Worm (Caenorhabditis elegans) whole organism, young adult: ENCODE results near the gene F13B12.1.

Experiments used
- B0035.1 ChIP-seq: sonication (generic microtip); optimal IDR thresholded peaks from 2 replicates; lab custom pipeline; 2016; ENCODE audit warnings: missing genetic modification characterization, mild to moderate bottlenecking, missing compliant biosample characterization, missing genotype, missing genetic modification reagents
- B0336.3 ChIP-seq: fragments of 200-800 bp; sonication (Bioruptor generic); IDR thresholded peaks from 2 replicates; pipeline ENCODE4 v1.3.6; 2022; ENCODE audit warnings: missing genetic modification characterization, missing compliant biosample characterization
- F10E7.11 ChIP-seq: sonication (generic microtip); optimal IDR thresholded peaks from 2 replicates; lab custom pipeline; 2017; ENCODE audit warnings: mild to moderate bottlenecking, missing genetic modification characterization, moderate library complexity, missing compliant biosample characterization
- F37B4.10 ChIP-seq: fragments of 200-800 bp; sonication (Bioruptor generic); IDR thresholded peaks from 2 replicates; pipeline ENCODE4 v1.3.6; 2022; ENCODE audit warnings: missing genetic modification characterization, missing compliant biosample characterization
- F55B11.4 ChIP-seq: sonication (generic microtip); optimal IDR thresholded peaks from 2 replicates; lab custom pipeline; 2016; ENCODE audit warnings: missing compliant biosample characterization, missing genetic modification characterization, borderline replicate concordance; ENCODE audit not compliant: insufficient read depth
- F57A8.1 ChIP-seq: fragments of 200-800 bp; sonication (Bioruptor generic); optimal IDR thresholded peaks from 2 replicates; lab custom pipeline; 2018; ENCODE audit warnings: mild to moderate bottlenecking, missing genetic modification characterization, moderate library complexity, missing compliant biosample characterization
- F57C9.4 ChIP-seq: sonication (generic microtip); optimal IDR thresholded peaks from 2 replicates; lab custom pipeline; 2017; ENCODE audit warnings: mild to moderate bottlenecking, missing genetic modification characterization, missing compliant biosample characterization
- Y53G8AR.9 ChIP-seq: fragments of 200-800 bp; sonication (Bioruptor generic); conservative IDR thresholded peaks from 2 replicates; pipeline ENCODE4 v1.3.6; 2022; ENCODE audit warnings: missing genetic modification reagents, missing genetic modification characterization, missing compliant biosample characterization
- Y56A3A.18 ChIP-seq: fragments of 200-800 bp; sonication (Bioruptor generic); IDR thresholded peaks from 2 replicates; pipeline ENCODE4 v1.3.6; 2022; ENCODE audit warnings: missing genetic modification reagents, missing genetic modification characterization, missing compliant biosample characterization
- ama-1 ChIP-seq, 3 experiments: fragments of 150-350 bp in 1 of 3; sonication (generic microtip) in 2 of 3; optimal IDR thresholded peaks; 2 replicates each; lab custom pipeline; 2014 to 2018; ENCODE audit warnings: missing biosample characterization in 2 of 3, missing genetic modification characterization in 2 of 3, missing genetic modification reagents in 2 of 3
- atf-7 ChIP-seq: sonication (generic microtip); optimal IDR thresholded peaks from 2 replicates; lab custom pipeline; 2017; ENCODE audit warnings: mild to moderate bottlenecking, missing genetic modification characterization, missing compliant biosample characterization
- attf-6 ChIP-seq: fragments of 200-800 bp; sonication (Bioruptor generic); IDR thresholded peaks from 2 replicates; pipeline ENCODE4 v1.3.6; 2022; ENCODE audit warnings: missing genetic modification reagents, missing genetic modification characterization, missing compliant biosample characterization
- bed-1 ChIP-seq: fragments of 200-800 bp; sonication (Bioruptor generic); IDR thresholded peaks from 2 replicates; pipeline ENCODE4 v1.3.6; 2022; ENCODE audit warnings: missing genetic modification reagents, missing genetic modification characterization, missing compliant biosample characterization
- ccch-3 ChIP-seq: fragments of 200-800 bp; sonication (Bioruptor generic); optimal IDR thresholded peaks from 2 replicates; lab custom pipeline; 2018; ENCODE audit warnings: mild to moderate bottlenecking, missing genetic modification characterization, missing compliant biosample characterization
- cebp-1 ChIP-seq, 2 experiments: fragments of 200-800 bp in 1 of 2; sonication (Bioruptor generic) in 1 of 2; sonication (generic microtip) in 1 of 2; IDR thresholded peaks in 1 of 2; optimal IDR thresholded peaks in 1 of 2; 2 replicates each; pipeline versions ENCODE4 v1.3.6 to Lab custom; 2017 to 2022; ENCODE audit warnings: missing compliant biosample characterization in 2 of 2, missing genetic modification characterization in 2 of 2, mild to moderate bottlenecking in 1 of 2, missing genetic modification reagents in 1 of 2, moderate library complexity in 1 of 2
- cebp-2 ChIP-seq: fragments of 200-800 bp; sonication (Bioruptor generic); IDR thresholded peaks from 2 replicates; pipeline ENCODE4 v1.3.6; 2022; ENCODE audit warnings: missing genetic modification characterization, missing compliant biosample characterization
- dox-1 ChIP-seq: fragments of 200-800 bp; sonication (Bioruptor generic); IDR thresholded peaks from 2 replicates; pipeline ENCODE4 v1.3.6; 2022; ENCODE audit warnings: missing genetic modification reagents, missing genetic modification characterization, missing compliant biosample characterization
- dpff-1 ChIP-seq: sonication (generic microtip); optimal IDR thresholded peaks from 2 replicates; lab custom pipeline; 2017; ENCODE audit warnings: mild to moderate bottlenecking, missing genetic modification characterization, missing compliant biosample characterization
- dpl-1 ChIP-seq: fragments of 150-350 bp; optimal IDR thresholded peaks from 2 replicates; lab custom pipeline; 2014; ENCODE audit warnings: missing biosample characterization, missing genetic modification reagents, missing genetic modification characterization
- egl-18 ChIP-seq: fragments of 200-800 bp; sonication (Bioruptor generic); IDR thresholded peaks from 2 replicates; pipeline ENCODE4 v1.3.6; 2022; ENCODE audit warnings: missing genetic modification reagents, missing genetic modification characterization, missing compliant biosample characterization
- egl-44 ChIP-seq: fragments of 200-800 bp; sonication (Bioruptor generic); IDR thresholded peaks from 2 replicates; pipeline ENCODE4 v1.3.6; 2022; ENCODE audit warnings: missing genetic modification reagents, missing genetic modification characterization, missing compliant biosample characterization
- ets-4 ChIP-seq: fragments of 200-800 bp; sonication (Bioruptor generic); optimal IDR thresholded peaks from 2 replicates; lab custom pipeline; 2018; ENCODE audit warnings: mild to moderate bottlenecking, missing genetic modification characterization, missing compliant biosample characterization
- hmg-1.2 ChIP-seq: fragments of 200-800 bp; sonication (Bioruptor generic); IDR thresholded peaks from 2 replicates; pipeline ENCODE4 v1.3.6; 2022; ENCODE audit warnings: missing genetic modification reagents, missing genetic modification characterization, missing compliant biosample characterization
- hmg-20 ChIP-seq: fragments of 200-800 bp; sonication (Bioruptor generic); IDR thresholded peaks from 2 replicates; pipeline ENCODE4 v1.3.6; 2022; ENCODE audit warnings: missing genetic modification reagents, missing genetic modification characterization, missing compliant biosample characterization
- hsf-1 ChIP-seq: fragments of 200-800 bp; sonication (Bioruptor generic); IDR thresholded peaks from 2 replicates; pipeline ENCODE4 v1.3.6; 2022; ENCODE audit warnings: missing genetic modification reagents, missing genetic modification characterization, missing compliant biosample characterization
- lin-54 ChIP-seq: fragments of 200-800 bp; sonication (Bioruptor generic); optimal IDR thresholded peaks from 2 replicates; lab custom pipeline; 2018; ENCODE audit warnings: mild to moderate bottlenecking, missing genetic modification characterization, missing compliant biosample characterization
- lsy-27 ChIP-seq: sonication (generic microtip); optimal IDR thresholded peaks from 2 replicates; lab custom pipeline; 2017; ENCODE audit warnings: missing genetic modification characterization, mild to moderate bottlenecking, missing compliant biosample characterization, antibody characterized with exemption, missing genotype, borderline replicate concordance; ENCODE audit not compliant: insufficient read depth
- madf-3 ChIP-seq: fragments of 200-800 bp; sonication (Bioruptor generic); IDR thresholded peaks from 2 replicates; pipeline ENCODE4 v1.3.6; 2022; ENCODE audit warnings: missing genetic modification reagents, missing genetic modification characterization, missing compliant biosample characterization
- mcd-1 ChIP-seq: fragments of 200-800 bp; sonication (Bioruptor generic); IDR thresholded peaks from 2 replicates; pipeline ENCODE4 v1.3.6; 2022; ENCODE audit warnings: missing genetic modification reagents, missing genetic modification characterization, missing compliant biosample characterization
- mel-28 ChIP-seq: sonication (generic microtip); optimal IDR thresholded peaks from 2 replicates; lab custom pipeline; 2016; ENCODE audit warnings: borderline replicate concordance, mild to moderate bottlenecking, missing genetic modification characterization, missing compliant biosample characterization
- nhr-179 ChIP-seq: sonication (generic microtip); optimal IDR thresholded peaks from 2 replicates; lab custom pipeline; 2016; ENCODE audit warnings: mild to moderate bottlenecking, missing genetic modification characterization, missing compliant biosample characterization
- nhr-80 ChIP-seq: sonication (generic microtip); optimal IDR thresholded peaks from 2 replicates; lab custom pipeline; 2016; ENCODE audit warnings: missing genetic modification characterization, missing compliant biosample characterization
- repo-1 ChIP-seq: sonication (generic microtip); optimal IDR thresholded peaks from 2 replicates; lab custom pipeline; 2017; ENCODE audit warnings: mild to moderate bottlenecking, missing genetic modification characterization, missing compliant biosample characterization
- sdz-38 ChIP-seq: sonication (generic microtip); optimal IDR thresholded peaks from 2 replicates; lab custom pipeline; 2016; ENCODE audit warnings: missing genotype, missing genetic modification characterization, missing compliant biosample characterization
- snpc-1.3 ChIP-seq: sonication (generic microtip); optimal IDR thresholded peaks from 2 replicates; lab custom pipeline; 2017; ENCODE audit warnings: missing genetic modification characterization, mild to moderate bottlenecking, missing compliant biosample characterization, antibody characterized with exemption, moderate library complexity, missing genotype, missing genetic modification reagents; ENCODE audit not compliant: insufficient read depth
- unc-62 ChIP-seq: fragments of 150-350 bp; optimal IDR thresholded peaks from 2 replicates; lab custom pipeline; 2014; ENCODE audit warnings: missing biosample characterization, missing genetic modification reagents, missing genetic modification characterization
- zim-3 ChIP-seq: sonication (generic microtip); optimal IDR thresholded peaks from 2 replicates; lab custom pipeline; 2017; ENCODE audit warnings: mild to moderate bottlenecking, missing genetic modification characterization, moderate library complexity, missing compliant biosample characterization
- ztf-18 ChIP-seq: sonication (generic microtip); optimal IDR thresholded peaks from 2 replicates; lab custom pipeline; 2016; ENCODE audit warnings: missing genotype, mild to moderate bottlenecking, missing genetic modification characterization, missing compliant biosample characterization

F13B12.1 gene

DNA sequence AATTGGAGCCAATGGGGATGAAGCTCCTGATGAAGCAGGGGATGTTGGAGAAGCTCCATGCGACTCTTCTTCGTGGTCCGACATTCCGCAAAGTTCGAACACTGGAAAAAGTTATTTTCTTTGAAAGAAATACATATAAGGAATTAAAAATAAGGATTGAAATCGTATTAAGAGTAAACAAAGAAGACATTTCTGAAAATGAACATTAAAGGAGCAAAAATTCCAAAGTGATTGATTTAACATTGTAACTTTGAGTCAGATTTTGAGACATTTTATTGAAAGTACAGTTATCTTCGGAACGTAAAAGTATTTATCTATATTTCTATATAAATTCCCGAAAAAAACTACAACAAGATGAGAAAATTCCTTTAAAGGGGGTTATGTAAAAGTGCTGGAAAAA lies at the start of gene F13B12.1:
TSS of gene F13B12.1 (minus strand) at position 101 of the 400 bp plus-strand sequence.
- TF ChIP-seq nhr-80 (tag; lab: Kevin White, UChicago) (no peak), atf-7 (tag; lab: Kevin White, UChicago) (no peak), mel-28 (tag; lab: Kevin White, UChicago) (no peak), nhr-179 (tag; lab: Kevin White, UChicago) (no peak)

DNA sequence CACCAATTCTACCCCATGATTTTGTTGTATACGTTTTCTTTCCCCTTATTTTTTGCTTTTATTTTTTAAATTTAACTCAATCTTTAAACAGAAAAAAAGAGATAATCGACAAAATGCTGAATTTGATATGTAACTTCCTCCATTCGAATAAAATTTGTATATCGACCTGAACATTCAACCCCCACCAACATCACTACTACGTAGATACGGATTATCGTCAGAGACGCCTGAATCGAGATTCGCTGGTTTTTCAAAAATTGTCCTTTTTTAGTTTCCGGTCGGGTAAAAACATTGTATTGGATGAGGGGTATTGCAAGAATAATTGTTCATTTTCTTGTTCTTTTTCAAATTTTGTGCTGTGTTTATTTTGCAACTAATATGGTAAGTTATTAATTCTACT lies 48.0 kb upstream of the F13B12.1 start, which contains the start of gene bgnt-1.1:
TSS of gene bgnt-1.1 (plus strand) at position 301 of the 400 bp plus-strand sequence.
- TF ChIP-seq atf-7 (tag; lab: Kevin White, UChicago) (no peak), hsf-1 (no peak), mel-28 (tag; lab: Kevin White, UChicago) (no peak), F37B4.10 (no peak), hmg-20 (GFP tag; lab: Robert Waterston, UW) (no peak), sdz-38 (tag; lab: Kevin White, UChicago) (no peak), madf-3 (GFP tag; lab: Robert Waterston, UW) (no peak), ccch-3 (GFP tag; lab: Kevin White, UChicago) (no peak), snpc-1.3 (tag; lab: Kevin White, UChicago) (no peak), repo-1 (tag; lab: Kevin White, UChicago) (no peak), cebp-2 (GFP tag; lab: Robert Waterston, UW) (no peak), egl-44 (GFP tag; lab: Robert Waterston, UW) (no peak), mcd-1 (GFP tag; lab: Robert Waterston, UW) (no peak), Y56A3A.18 (GFP tag; lab: Robert Waterston, UW) (no peak)

DNA sequence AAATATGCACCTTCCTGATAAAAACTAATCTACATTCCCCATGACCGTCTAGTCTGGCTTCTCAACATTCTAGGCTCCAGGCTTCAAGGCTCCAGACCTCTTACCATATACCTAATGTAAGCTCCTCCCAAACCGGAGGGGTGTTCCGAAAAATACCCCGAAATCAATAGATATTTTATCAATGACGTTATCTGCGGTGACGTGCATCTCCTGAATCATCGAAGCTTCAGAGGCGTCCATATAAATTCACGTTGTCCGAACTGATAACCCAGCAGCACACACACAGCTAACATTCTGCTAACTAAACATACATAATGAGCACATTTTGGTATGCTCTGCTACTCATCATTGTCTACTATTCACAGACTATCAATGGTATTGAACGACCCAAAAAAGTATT lies 45.1 kb upstream of the F13B12.1 start, which contains the start of gene ugt-44:
TSS of gene ugt-44 (plus strand) at position 248 of the 400 bp plus-strand sequence.
- peak; percentile 66 for TF ChIP-seq nhr-80 (tag; lab: Kevin White, UChicago)
- TF ChIP-seq dox-1 (GFP tag; lab: Robert Waterston, UW) = peak; percentile 40; the same call in 1 of the 2 replicates
- no peak for TF ChIP-seq F57C9.4
- TF ChIP-seq F57A8.1 (GFP tag; lab: Kevin White, UChicago) = no peak
- 0 out of 2 replicates have a peak, but pooled peaks have one; percentile 23 for TF ChIP-seq B0336.3
- peak; percentile 81 for TF ChIP-seq atf-7 (tag; lab: Kevin White, UChicago)
- TF ChIP-seq ets-4 (GFP tag; lab: Kevin White, UChicago) = peak; percentile 71
- TF ChIP-seq hmg-1.2 = no peak

DNA sequence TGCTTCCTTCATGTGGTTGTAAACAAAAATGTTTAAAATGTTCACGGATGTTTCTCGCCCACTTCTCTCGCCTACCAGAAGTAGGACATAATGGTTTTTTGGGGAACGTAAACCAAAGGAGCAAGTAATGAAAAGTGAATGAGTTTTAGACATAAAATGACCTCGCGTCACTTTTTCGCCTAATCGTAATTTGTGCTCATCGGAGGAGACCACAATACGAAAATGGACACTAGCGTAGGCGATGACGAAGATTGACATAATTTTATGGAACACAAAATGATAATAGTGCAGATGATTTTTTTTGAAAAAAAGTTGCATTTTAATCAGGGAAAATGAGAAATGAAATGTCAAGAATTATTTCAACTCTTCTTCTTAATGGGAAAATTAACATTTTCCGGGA lies 44.2 kb upstream of the F13B12.1 start:
- no peak for TF ChIP-seq bed-1
- peak; percentile 59 for TF ChIP-seq nhr-80 (tag; lab: Kevin White, UChicago)
- no peak for TF ChIP-seq F55B11.4 (tag; lab: Kevin White, UChicago)
- TF ChIP-seq ztf-18 (tag; lab: Kevin White, UChicago) = no peak
- TF ChIP-seq cebp-2 (GFP tag; lab: Robert Waterston, UW) = no peak
- TF ChIP-seq lsy-27 (tag; lab: Kevin White, UChicago) = no peak

DNA sequence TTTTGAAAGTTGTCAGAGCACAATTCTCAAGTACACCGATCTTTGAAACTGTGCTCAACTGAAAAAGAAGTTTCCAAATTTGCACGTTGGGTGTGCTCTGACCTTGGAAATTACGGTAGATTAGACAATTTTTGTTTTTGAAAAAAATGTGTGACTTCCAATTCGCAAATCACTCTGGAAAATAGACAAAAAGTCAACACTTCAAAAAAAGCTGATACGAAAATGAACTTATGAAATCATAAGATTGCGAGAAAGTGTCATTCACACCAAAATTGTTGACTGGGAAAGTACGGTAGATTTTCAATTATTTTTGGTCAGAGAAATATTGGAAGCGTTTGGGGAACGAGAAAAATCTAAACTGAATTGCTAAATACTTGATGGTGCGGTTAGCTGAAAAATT lies 42.9 kb upstream of the F13B12.1 start:
- TF ChIP-seq cebp-1 (GFP tag; IDR thresholded peaks at IDR 0.05; lab: Robert Waterston, UW) (0 out of 2 replicates have a peak, but pooled peaks have one; percentile 29), cebp-1 (tag; optimal IDR thresholded peaks at IDR 0.05; lab: Kevin White, UChicago) (peak; percentile 44), dpl-1 (GFP tag; lab: Kevin White, UChicago) (no peak), ama-1 (optimal IDR thresholded peaks at IDR 0.05; lab: Kevin White, UChicago) (no peak), ama-1 (GFP tag; optimal IDR thresholded peaks at IDR 0.05; lab: Kevin White, UChicago) (no peak), zim-3 (no peak), egl-44 (GFP tag; lab: Robert Waterston, UW) (no peak), Y53G8AR.9 (GFP tag; lab: Robert Waterston, UW) (no peak), nhr-179 (tag; lab: Kevin White, UChicago) (no peak), ztf-18 (tag; lab: Kevin White, UChicago) (no peak), attf-6 (GFP tag; lab: Robert Waterston, UW) (no peak), F10E7.11 (no peak), atf-7 (tag; lab: Kevin White, UChicago) (peak; percentile 5), B0035.1 (no peak), lin-54 (GFP tag; lab: Kevin White, UChicago) (no peak), Y56A3A.18 (GFP tag; lab: Robert Waterston, UW) (no peak), nhr-80 (tag; lab: Kevin White, UChicago) (peak; percentile 89), unc-62 (GFP tag; lab: Kevin White, UChicago) (no peak), egl-18 (no peak), dpff-1 (tag; lab: Kevin White, UChicago) (no peak)
